Worm (Caenorhabditis elegans) whole organism, mixed stage, embryonic: ENCODE results near the gene jmjd-4.

Experiments
- M03D4.4 ChIP-seq: sonication (generic microtip); optimal IDR thresholded peaks from 2 replicates; lab custom pipeline; 2017; ENCODE audit warnings: mild to moderate bottlenecking, missing genetic modification characterization, missing compliant biosample characterization
- bed-3 ChIP-seq: fragments of 200-800 bp; sonication (Bioruptor generic); optimal IDR thresholded peaks from 3 replicates; lab custom pipeline; 2018; ENCODE audit warnings: mild to moderate bottlenecking, missing genetic modification characterization, moderate library complexity, missing compliant biosample characterization
- blmp-1 ChIP-seq: fragments of 150-350 bp; optimal IDR thresholded peaks from 2 replicates; lab custom pipeline; 2014; ENCODE audit warnings: missing biosample characterization, missing genetic modification characterization
- ceh-39 ChIP-seq: fragments of 150-350 bp; optimal IDR thresholded peaks from 2 replicates; lab custom pipeline; 2014; ENCODE audit warnings: missing biosample characterization, missing genetic modification characterization
- ceh-43 ChIP-seq: fragments of 200-800 bp; sonication (Bioruptor generic); optimal IDR thresholded peaks from 2 replicates; lab custom pipeline; 2018; ENCODE audit warnings: mild to moderate bottlenecking, missing genetic modification characterization, moderate library complexity, missing compliant biosample characterization
- ceh-83 ChIP-seq: fragments of 200-800 bp; sonication (Bioruptor generic); optimal IDR thresholded peaks from 2 replicates; lab custom pipeline; 2018; ENCODE audit warnings: mild to moderate bottlenecking, missing genetic modification characterization, missing compliant biosample characterization
- ces-1 ChIP-seq: fragments of 150-350 bp; optimal IDR thresholded peaks from 2 replicates; lab custom pipeline; 2014; ENCODE audit warnings: missing biosample characterization, missing genetic modification reagents, missing genetic modification characterization
- elt-1 ChIP-seq: sonication (generic microtip); optimal IDR thresholded peaks from 2 replicates; lab custom pipeline; 2017; ENCODE audit warnings: missing genetic modification characterization, mild to moderate bottlenecking, missing compliant biosample characterization, antibody characterized with exemption, moderate library complexity, borderline replicate concordance; ENCODE audit not compliant: insufficient read depth
- elt-3 ChIP-seq: fragments of 150-350 bp; optimal IDR thresholded peaks from 2 replicates; lab custom pipeline; 2014; ENCODE audit warnings: missing biosample characterization, missing genetic modification characterization
- flh-1 ChIP-seq: fragments of 200-800 bp; sonication (Bioruptor generic); optimal IDR thresholded peaks from 2 replicates; lab custom pipeline; 2018; ENCODE audit warnings: mild to moderate bottlenecking, missing genetic modification characterization, moderate library complexity, missing compliant biosample characterization
- ham-2 ChIP-seq: fragments of 200-800 bp; sonication (Bioruptor generic); optimal IDR thresholded peaks from 2 replicates; lab custom pipeline; 2018; ENCODE audit warnings: mild to moderate bottlenecking, missing genetic modification characterization, missing compliant biosample characterization
- hlh-1 ChIP-seq: fragments of 150-350 bp; optimal IDR thresholded peaks from 2 replicates; lab custom pipeline; 2014; ENCODE audit warnings: missing biosample characterization, missing genetic modification reagents, missing genetic modification characterization
- lin-13 ChIP-seq: fragments of 150-350 bp; optimal IDR thresholded peaks from 2 replicates; lab custom pipeline; 2014; ENCODE audit warnings: missing biosample characterization, missing genetic modification characterization
- lin-32 ChIP-seq: fragments of 200-800 bp; sonication (Bioruptor generic); optimal IDR thresholded peaks from 2 replicates; lab custom pipeline; 2018; ENCODE audit warnings: mild to moderate bottlenecking, missing genetic modification characterization, missing compliant biosample characterization
- lsy-2 ChIP-seq: fragments of 150-350 bp; optimal IDR thresholded peaks from 2 replicates; lab custom pipeline; 2014; ENCODE audit warnings: missing biosample characterization, missing genetic modification characterization
- mab-5 ChIP-seq: fragments of 150-350 bp; optimal IDR thresholded peaks from 2 replicates; lab custom pipeline; 2014; ENCODE audit warnings: missing biosample characterization, missing genetic modification characterization
- mls-2 ChIP-seq: sonication (generic microtip); optimal IDR thresholded peaks from 2 replicates; lab custom pipeline; 2016; ENCODE audit warnings: mild to moderate bottlenecking, missing genetic modification characterization, moderate library complexity, missing compliant biosample characterization
- nhr-237 ChIP-seq: fragments of 150-350 bp; optimal IDR thresholded peaks from 2 replicates; lab custom pipeline; 2014; ENCODE audit warnings: missing biosample characterization, missing genetic modification characterization
- nhr-28 ChIP-seq: fragments of 150-350 bp; optimal IDR thresholded peaks from 2 replicates; lab custom pipeline; 2014; ENCODE audit warnings: missing biosample characterization, missing genetic modification characterization
- nhr-76 ChIP-seq: sonication (generic microtip); optimal IDR thresholded peaks from 2 replicates; lab custom pipeline; 2017; ENCODE audit warnings: missing biosample characterization, missing genetic modification characterization
- pha-4 ChIP-seq: fragments of 150-350 bp; optimal IDR thresholded peaks from 2 replicates; lab custom pipeline; 2018; ENCODE audit warnings: missing biosample characterization, missing genetic modification reagents, missing genetic modification characterization
- sem-2 ChIP-seq: fragments of 200-800 bp; sonication (Bioruptor generic); optimal IDR thresholded peaks from 2 replicates; lab custom pipeline; 2018; ENCODE audit warnings: mild to moderate bottlenecking, missing genetic modification characterization, missing compliant biosample characterization
- snpc-4 ChIP-seq: fragments of 150-350 bp; optimal IDR thresholded peaks from 2 replicates; lab custom pipeline; 2014; ENCODE audit warnings: missing biosample characterization, missing genetic modification characterization
- sptf-1 ChIP-seq: sonication (generic microtip); optimal IDR thresholded peaks from 2 replicates; lab custom pipeline; 2017; ENCODE audit warnings: mild to moderate bottlenecking, missing genetic modification characterization, moderate library complexity, missing compliant biosample characterization
- tbx-8 ChIP-seq: fragments of 200-800 bp; sonication (Bioruptor generic); optimal IDR thresholded peaks from 2 replicates; lab custom pipeline; 2018; ENCODE audit warnings: mild to moderate bottlenecking, missing genetic modification characterization, moderate library complexity, missing compliant biosample characterization
- unc-120 ChIP-seq: sonication (generic microtip); optimal IDR thresholded peaks from 2 replicates; lab custom pipeline; 2017; ENCODE audit warnings: missing genetic modification characterization, missing compliant biosample characterization; ENCODE audit not compliant: poor library complexity, severe bottlenecking
- unc-39 ChIP-seq: fragments of 150-350 bp; optimal IDR thresholded peaks from 2 replicates; lab custom pipeline; 2014; ENCODE audit warnings: missing biosample characterization, missing genetic modification characterization
- unc-62 ChIP-seq: fragments of 150-350 bp; optimal IDR thresholded peaks from 2 replicates; lab custom pipeline; 2014; ENCODE audit warnings: missing biosample characterization, missing genetic modification reagents, missing genetic modification characterization
- zip-8 ChIP-seq: fragments of 150-350 bp; optimal IDR thresholded peaks from 2 replicates; lab custom pipeline; 2014; ENCODE audit warnings: missing biosample characterization, missing genetic modification characterization
- ztf-11 ChIP-seq: fragments of 150-350 bp; optimal IDR thresholded peaks from 2 replicates; lab custom pipeline; 2014; ENCODE audit warnings: missing biosample characterization, missing genetic modification characterization

Gene jmjd-4

ce11 chrIII:10378899-10379298 is 45.1 kb upstream of the jmjd-4 start:
- no peak for TF ChIP-seq tbx-8 (GFP tag; lab: Kevin White, UChicago)
- no peak for TF ChIP-seq elt-3 (tag; lab: Kevin White, UChicago)
- TF ChIP-seq snpc-4 (tag; lab: Kevin White, UChicago), result no peak
- TF ChIP-seq unc-120 (tag; lab: Kevin White, UChicago), result no peak
- TF ChIP-seq elt-1 (tag; lab: Kevin White, UChicago), result no peak
- TF ChIP-seq zip-8 (tag; lab: Kevin White, UChicago), result no peak
- TF ChIP-seq ceh-43 (GFP tag; lab: Kevin White, UChicago), result no peak
- TF ChIP-seq blmp-1, result no peak
- TF ChIP-seq nhr-237 (tag; lab: Kevin White, UChicago), result no peak
- no peak for TF ChIP-seq ham-2
- no peak for TF ChIP-seq sem-2 (GFP tag; lab: Kevin White, UChicago)
- no peak for TF ChIP-seq mls-2 (tag; lab: Kevin White, UChicago)
- no peak for TF ChIP-seq lsy-2 (tag; lab: Kevin White, UChicago)
- TF ChIP-seq sptf-1 (tag; lab: Kevin White, UChicago), result no peak
- TF ChIP-seq mab-5 (tag; lab: Kevin White, UChicago), result no peak
- TF ChIP-seq ceh-39 (tag; lab: Kevin White, UChicago), result no peak

ce11 chrIII:10376041-10376440 is 42.2 kb upstream of the jmjd-4 start:
- TF ChIP-seq elt-1 (tag; lab: Kevin White, UChicago), result no peak
- TF ChIP-seq, all 35 proteins: peak for 0

- TF ChIP-seq elt-3 (tag; lab: Kevin White, UChicago) (no peak), lin-13 (tag; lab: Kevin White, UChicago) (no peak), unc-120 (tag; lab: Kevin White, UChicago) (no peak), lsy-2 (tag; lab: Kevin White, UChicago) (no peak), ceh-43 (GFP tag; lab: Kevin White, UChicago) (no peak), mab-5 (tag; lab: Kevin White, UChicago) (no peak), flh-1 (GFP tag; lab: Kevin White, UChicago) (no peak), ham-2 (no peak), M03D4.4 (tag; lab: Kevin White, UChicago) (no peak), pha-4 (no peak), nhr-76 (tag; lab: Kevin White, UChicago) (no peak), nhr-237 (tag; lab: Kevin White, UChicago) (no peak), blmp-1 (no peak), hlh-1 (tag; lab: Kevin White, UChicago) (no peak), snpc-4 (tag; lab: Kevin White, UChicago) (no peak), lin-32 (GFP tag; lab: Kevin White, UChicago) (no peak), bed-3 (no peak), ces-1 (GFP tag; lab: Kevin White, UChicago) (no peak), ztf-11 (tag; lab: Kevin White, UChicago) (no peak), nhr-28 (tag; lab: Kevin White, UChicago) (no peak)
These were observed 40.0 kb upstream of the jmjd-4 start for ce11 chrIII:10373845-10374244.

- TF ChIP-seq lsy-2 (tag; lab: Kevin White, UChicago) (no peak), unc-62 (GFP tag; lab: Kevin White, UChicago) (no peak), snpc-4 (tag; lab: Kevin White, UChicago) (no peak), sem-2 (GFP tag; lab: Kevin White, UChicago) (no peak), ceh-83 (GFP tag; lab: Kevin White, UChicago) (no peak), nhr-237 (tag; lab: Kevin White, UChicago) (no peak), ces-1 (GFP tag; lab: Kevin White, UChicago) (peak; percentile 31), blmp-1 (no peak)
These were observed 33.6 kb upstream of the jmjd-4 start for ce11 chrIII:10367355-10367909.

- TF ChIP-seq snpc-4 (tag; lab: Kevin White, UChicago) (no peak), nhr-28 (tag; lab: Kevin White, UChicago) (no peak), mab-5 (tag; lab: Kevin White, UChicago) (no peak), ceh-83 (GFP tag; lab: Kevin White, UChicago) (no peak), ham-2 (no peak), unc-62 (GFP tag; lab: Kevin White, UChicago) (no peak), nhr-76 (tag; lab: Kevin White, UChicago) (no peak), blmp-1 (no peak), unc-120 (tag; lab: Kevin White, UChicago) (no peak), ceh-39 (tag; lab: Kevin White, UChicago) (no peak), zip-8 (tag; lab: Kevin White, UChicago) (no peak), pha-4 (no peak), lin-13 (tag; lab: Kevin White, UChicago) (no peak), unc-39 (tag; lab: Kevin White, UChicago) (no peak), lsy-2 (tag; lab: Kevin White, UChicago) (no peak)
- TF ChIP-seq, all 35 proteins: peak for 0
These were observed 30.8 kb upstream of the jmjd-4 start, which contains the start of gene tbc-8 for ce11 chrIII:10364656-10365055. Gene tbc-8, plus strand, starts transcription at chrIII:10364956.
